Worm (Caenorhabditis elegans) whole organism, late embryonic: ENCODE measurements around the gene F44E2.6.

Experiments used
- C08G9.2 ChIP-seq: sonication (generic microtip); optimal IDR thresholded peaks from 2 replicates; lab custom pipeline; 2016; ENCODE audit warnings: mild to moderate bottlenecking, missing genetic modification characterization, moderate library complexity, missing compliant biosample characterization
- K02D7.2 ChIP-seq: sonication (generic microtip); optimal IDR thresholded peaks from 2 replicates; lab custom pipeline; 2017; ENCODE audit warnings: mild to moderate bottlenecking, missing genetic modification characterization, missing compliant biosample characterization
- Y22D7AL.16 ChIP-seq: sonication (generic microtip); optimal IDR thresholded peaks from 2 replicates; lab custom pipeline; 2016; ENCODE audit warnings: missing genetic modification characterization, missing compliant biosample characterization
- ahr-1 ChIP-seq: sonication (generic microtip); optimal IDR thresholded peaks from 2 replicates; lab custom pipeline; 2016; ENCODE audit warnings: missing genetic modification characterization, missing compliant biosample characterization
- ceh-14 ChIP-seq: sonication (generic microtip); optimal IDR thresholded peaks from 2 replicates; lab custom pipeline; 2016; ENCODE audit warnings: missing genotype, missing genetic modification characterization, missing compliant biosample characterization
- ceh-18 ChIP-seq: sonication (generic microtip); optimal IDR thresholded peaks from 2 replicates; lab custom pipeline; 2016; ENCODE audit warnings: missing genetic modification characterization, missing compliant biosample characterization
- ceh-19 ChIP-seq: fragments of 200-800 bp; sonication (Bioruptor generic); optimal IDR thresholded peaks from 2 replicates; lab custom pipeline; 2018; ENCODE audit warnings: mild to moderate bottlenecking, missing genetic modification characterization, missing compliant biosample characterization
- ceh-2 ChIP-seq: sonication (generic microtip); optimal IDR thresholded peaks from 2 replicates; lab custom pipeline; 2016; ENCODE audit warnings: missing genotype, missing genetic modification characterization, missing compliant biosample characterization
- ceh-24 ChIP-seq: sonication (generic microtip); optimal IDR thresholded peaks from 2 replicates; lab custom pipeline; 2016; ENCODE audit warnings: mild to moderate bottlenecking, missing genetic modification characterization, missing compliant biosample characterization
- ceh-30 ChIP-seq: fragments of 150-350 bp; optimal IDR thresholded peaks from 2 replicates; lab custom pipeline; 2014; ENCODE audit warnings: missing biosample characterization, missing genetic modification characterization
- ceh-31 ChIP-seq: sonication (generic microtip); optimal IDR thresholded peaks from 2 replicates; lab custom pipeline; 2016; ENCODE audit warnings: missing genetic modification characterization, missing compliant biosample characterization
- ceh-34 ChIP-seq: sonication (generic microtip); optimal IDR thresholded peaks from 2 replicates; lab custom pipeline; 2016; ENCODE audit warnings: mild to moderate bottlenecking, missing genetic modification characterization, missing compliant biosample characterization
- ceh-45 ChIP-seq: fragments of 200-800 bp; sonication (Bioruptor generic); IDR thresholded peaks from 2 replicates; pipeline ENCODE4 v1.3.6; 2022; ENCODE audit warnings: missing genetic modification reagents, missing genetic modification characterization, missing compliant biosample characterization
- ceh-48 ChIP-seq: sonication (generic microtip); optimal IDR thresholded peaks from 2 replicates; lab custom pipeline; 2016; ENCODE audit warnings: missing genetic modification characterization, inconsistent platforms, missing compliant biosample characterization
- ceh-9 ChIP-seq: sonication (generic microtip); optimal IDR thresholded peaks from 2 replicates; lab custom pipeline; 2016; ENCODE audit warnings: mild to moderate bottlenecking, missing genetic modification characterization, inconsistent platforms, missing compliant biosample characterization
- che-1 ChIP-seq: sonication (generic microtip); optimal IDR thresholded peaks from 2 replicates; lab custom pipeline; 2016; ENCODE audit warnings: mild to moderate bottlenecking, missing genetic modification characterization, missing compliant biosample characterization
- dve-1 ChIP-seq: sonication (generic microtip); optimal IDR thresholded peaks from 2 replicates; lab custom pipeline; 2017; ENCODE audit warnings: antibody characterized with exemption, mild to moderate bottlenecking, missing genetic modification characterization, missing compliant biosample characterization
- elt-2 ChIP-seq: sonication (generic microtip); optimal IDR thresholded peaks from 2 replicates; lab custom pipeline; 2016; ENCODE audit warnings: missing genetic modification reagents, missing genetic modification characterization, missing compliant biosample characterization
- ets-4 ChIP-seq: sonication (generic microtip); optimal IDR thresholded peaks from 2 replicates; lab custom pipeline; 2016; ENCODE audit warnings: missing genetic modification characterization, missing compliant biosample characterization
- fax-1 ChIP-seq: sonication (generic microtip); optimal IDR thresholded peaks from 2 replicates; lab custom pipeline; 2016; ENCODE audit warnings: missing genotype, missing genetic modification characterization, missing compliant biosample characterization
- fkh-6 ChIP-seq: sonication (generic microtip); optimal IDR thresholded peaks from 2 replicates; lab custom pipeline; 2016; ENCODE audit warnings: missing genetic modification characterization, missing compliant biosample characterization
- gmeb-2 ChIP-seq: sonication (generic microtip); optimal IDR thresholded peaks from 2 replicates; lab custom pipeline; 2016; ENCODE audit warnings: missing genetic modification characterization, inconsistent platforms, missing compliant biosample characterization
- hlh-13 ChIP-seq: fragments of 200-800 bp; sonication (Bioruptor generic); optimal IDR thresholded peaks from 2 replicates; lab custom pipeline; 2018; ENCODE audit warnings: mild to moderate bottlenecking, missing genetic modification characterization, missing compliant biosample characterization
- hlh-15 ChIP-seq: sonication (generic microtip); optimal IDR thresholded peaks from 2 replicates; lab custom pipeline; 2016; ENCODE audit warnings: missing genetic modification characterization, missing compliant biosample characterization
- hlh-30 ChIP-seq: sonication (generic microtip); optimal IDR thresholded peaks from 2 replicates; lab custom pipeline; 2017; ENCODE audit warnings: antibody characterized with exemption, missing genetic modification characterization, missing compliant biosample characterization; ENCODE audit not compliant: insufficient read depth
- hlh-6 ChIP-seq: sonication (generic microtip); optimal IDR thresholded peaks from 2 replicates; lab custom pipeline; 2016; ENCODE audit warnings: missing genotype, missing genetic modification characterization, missing compliant biosample characterization
- hlh-8 ChIP-seq: sonication (generic microtip); optimal IDR thresholded peaks from 2 replicates; lab custom pipeline; 2016; ENCODE audit warnings: missing genotype, missing genetic modification characterization, missing compliant biosample characterization
- lin-11 ChIP-seq: fragments of 200-800 bp; sonication (Bioruptor generic); optimal IDR thresholded peaks from 2 replicates; lab custom pipeline; 2018; ENCODE audit warnings: mild to moderate bottlenecking, missing genetic modification characterization, missing compliant biosample characterization
- nfya-1 ChIP-seq: sonication (generic microtip); optimal IDR thresholded peaks from 2 replicates; lab custom pipeline; 2017; ENCODE audit warnings: missing genetic modification characterization, mild to moderate bottlenecking, missing compliant biosample characterization, antibody characterized with exemption, moderate library complexity
- nhr-232 ChIP-seq: sonication (generic microtip); optimal IDR thresholded peaks from 2 replicates; lab custom pipeline; 2016; ENCODE audit warnings: missing genetic modification characterization, missing compliant biosample characterization
- pax-1 ChIP-seq: fragments of 150-350 bp; optimal IDR thresholded peaks from 2 replicates; lab custom pipeline; 2014; ENCODE audit warnings: missing biosample characterization, missing genetic modification characterization
- pha-4 ChIP-seq: fragments of 150-350 bp; optimal IDR thresholded peaks from 2 replicates; lab custom pipeline; 2018; ENCODE audit warnings: missing biosample characterization, missing genetic modification reagents, missing genetic modification characterization
- pqm-1 ChIP-seq: sonication (generic microtip); optimal IDR thresholded peaks from 2 replicates; lab custom pipeline; 2016; ENCODE audit warnings: missing genetic modification characterization, missing compliant biosample characterization
- rnt-1 ChIP-seq: sonication (generic microtip); optimal IDR thresholded peaks from 2 replicates; lab custom pipeline; 2016; ENCODE audit warnings: missing genetic modification characterization, missing compliant biosample characterization
- sdc-2 ChIP-seq: sonication (generic microtip); optimal IDR thresholded peaks from 2 replicates; lab custom pipeline; 2016; ENCODE audit warnings: missing genotype, missing genetic modification characterization, missing compliant biosample characterization
- sox-2 ChIP-seq: fragments of 200-800 bp; sonication (Bioruptor generic); IDR thresholded peaks from 2 replicates; pipeline ENCODE4 v1.3.6; 2022; ENCODE audit warnings: missing genetic modification reagents, missing genetic modification characterization, missing compliant biosample characterization
- sox-4 ChIP-seq: sonication (generic microtip); optimal IDR thresholded peaks from 2 replicates; lab custom pipeline; 2017; ENCODE audit warnings: mild to moderate bottlenecking, missing genetic modification characterization, inconsistent platforms, missing compliant biosample characterization
- tbx-2 ChIP-seq: sonication (generic microtip); optimal IDR thresholded peaks from 2 replicates; lab custom pipeline; 2016; ENCODE audit warnings: missing genetic modification characterization, missing compliant biosample characterization
- ttx-3 ChIP-seq: sonication (generic microtip); optimal IDR thresholded peaks from 2 replicates; lab custom pipeline; 2016; ENCODE audit warnings: missing genetic modification reagents, missing genetic modification characterization, missing compliant biosample characterization
- unc-3 ChIP-seq, 2 experiments: fragments of 200-800 bp in 1 of 2; sonication (Bioruptor generic) in 1 of 2; sonication (generic microtip) in 1 of 2; conservative IDR thresholded peaks in 1 of 2; optimal IDR thresholded peaks in 1 of 2; 2 replicates each; pipeline versions ENCODE4 v1.3.6 to Lab custom; 2016 to 2022; ENCODE audit warnings: missing compliant biosample characterization in 2 of 2, missing genetic modification characterization in 2 of 2, missing genetic modification reagents in 1 of 2
- unc-42 ChIP-seq: sonication (generic microtip); optimal IDR thresholded peaks from 2 replicates; lab custom pipeline; 2016; ENCODE audit warnings: missing genotype, missing genetic modification characterization, missing compliant biosample characterization
- unc-55 ChIP-seq: sonication (generic microtip); optimal IDR thresholded peaks from 2 replicates; lab custom pipeline; 2017; ENCODE audit warnings: missing biosample characterization, missing genetic modification reagents, missing genetic modification characterization
- zip-5 ChIP-seq: sonication (generic microtip); optimal IDR thresholded peaks from 2 replicates; lab custom pipeline; 2016; ENCODE audit warnings: missing genetic modification characterization, missing compliant biosample characterization

F44E2.6 gene

ce11 chrIII:8887184-8887801 is 42.3 kb upstream of the F44E2.6 start, which contains the start of gene famh-136:
Gene famh-136 (plus strand): TSS chrIII:8887751.
- TF ChIP-seq ets-4 (tag; lab: Kevin White, UChicago) (no peak), zip-5 (tag; lab: Kevin White, UChicago) (no peak), ceh-48 (peak; percentile 17), fax-1 (tag; lab: Kevin White, UChicago) (peak; percentile 7), ttx-3 (tag; lab: Kevin White, UChicago) (peak; percentile 26), dve-1 (tag; lab: Kevin White, UChicago) (peak; percentile 39), nfya-1 (peak; percentile 59), unc-3 (GFP tag; conservative IDR thresholded peaks at IDR 0.05; lab: Robert Waterston, UW) (0 out of 2 replicates have a peak, but pooled peaks have one; percentile 31), unc-3 (tag; optimal IDR thresholded peaks at IDR 0.05; lab: Kevin White, UChicago) (no peak), K02D7.2 (tag; lab: Kevin White, UChicago) (peak; percentile 9), ceh-45 (GFP tag; lab: Robert Waterston, UW) (0 out of 2 replicates have a peak, but pooled peaks have one; percentile 31), hlh-13 (GFP tag; lab: Kevin White, UChicago) (no peak), ceh-14 (tag; lab: Kevin White, UChicago) (peak; percentile 78), ahr-1 (tag; lab: Kevin White, UChicago) (peak; percentile 39), pqm-1 (tag; lab: Kevin White, UChicago) (peak; percentile 35), pax-1 (no peak), ceh-30 (tag; lab: Kevin White, UChicago) (no peak), gmeb-2 (tag; lab: Kevin White, UChicago) (peak; percentile 35), ceh-31 (tag; lab: Kevin White, UChicago) (peak; percentile 20), tbx-2 (tag; lab: Kevin White, UChicago) (peak; percentile 36), sdc-2 (peak; percentile 17), sox-4 (tag; lab: Kevin White, UChicago) (peak; percentile 57), ceh-18 (tag; lab: Kevin White, UChicago) (peak; percentile 29), hlh-15 (tag; lab: Kevin White, UChicago) (no peak), che-1 (tag; lab: Kevin White, UChicago) (no peak), unc-42 (tag; lab: Kevin White, UChicago) (peak; percentile 65), nhr-232 (tag; lab: Kevin White, UChicago) (peak; percentile 39), unc-55 (GFP tag; lab: Kevin White, UChicago) (peak; percentile 44), elt-2 (tag; lab: Kevin White, UChicago) (peak; percentile 75), lin-11 (tag; lab: Kevin White, UChicago) (peak; percentile 26), hlh-8 (tag; lab: Kevin White, UChicago) (no peak)

- peak; percentile 8 for TF ChIP-seq ceh-2
- no peak for TF ChIP-seq hlh-13 (GFP tag; lab: Kevin White, UChicago)
- peak; percentile 1 for TF ChIP-seq nfya-1
- TF ChIP-seq tbx-2 (tag; lab: Kevin White, UChicago) = peak; percentile 34
- TF ChIP-seq ceh-18 (tag; lab: Kevin White, UChicago) = peak; percentile 10
- peak; percentile 30 for TF ChIP-seq ceh-31 (tag; lab: Kevin White, UChicago)
- no peak for TF ChIP-seq ceh-14 (tag; lab: Kevin White, UChicago)
- TF ChIP-seq ceh-19 = peak; percentile 54
- TF ChIP-seq ceh-34 (tag; lab: Kevin White, UChicago) = peak; percentile 2
- peak; percentile 26 for TF ChIP-seq unc-42 (tag; lab: Kevin White, UChicago)
- TF ChIP-seq rnt-1 (tag; lab: Kevin White, UChicago) = no peak
These were observed 41.3 kb upstream of the F44E2.6 start for ce11 chrIII:8886309-8886708.

- TF ChIP-seq fkh-6 (tag; lab: Kevin White, UChicago) = no peak
- TF ChIP-seq unc-55 (GFP tag; lab: Kevin White, UChicago) = no peak
- TF ChIP-seq ceh-9 (tag; lab: Kevin White, UChicago) = no peak
- no peak for TF ChIP-seq dve-1 (tag; lab: Kevin White, UChicago)
- TF ChIP-seq hlh-13 (GFP tag; lab: Kevin White, UChicago) = no peak
- no peak for TF ChIP-seq ceh-45 (GFP tag; lab: Robert Waterston, UW)
- no peak for TF ChIP-seq pha-4 (tag; lab: Kevin White, UChicago)
- TF ChIP-seq sox-2 (GFP tag; lab: Robert Waterston, UW) = no peak
- no peak for TF ChIP-seq hlh-30 (tag; lab: Kevin White, UChicago)
- TF ChIP-seq ets-4 (tag; lab: Kevin White, UChicago) = no peak
- no peak for TF ChIP-seq lin-11 (tag; lab: Kevin White, UChicago)
- TF ChIP-seq hlh-6 (tag; lab: Kevin White, UChicago) = no peak
- no peak for TF ChIP-seq Y22D7AL.16 (tag; lab: Kevin White, UChicago)
- no peak for TF ChIP-seq ceh-2
- TF ChIP-seq C08G9.2 (tag; lab: Kevin White, UChicago) = no peak
- no peak for TF ChIP-seq ceh-24
- no peak for TF ChIP-seq ceh-34 (tag; lab: Kevin White, UChicago)
These were observed 40.1 kb upstream of the F44E2.6 start, which contains the start of gene svop-1 for ce11 chrIII:8885150-8885549. Gene svop-1 (minus strand): TSS chrIII:8885488.
